Fruit fly (Drosophila melanogaster) whole organism, adult: ENCODE results near the gene ast.

Experiments used
- CG12768 ChIP-seq: fragments of 200-800 bp; sonication (Bioruptor generic); optimal IDR thresholded peaks from 2 replicates; lab custom pipeline; 2017; ENCODE audit warnings: missing biosample characterization, missing genetic modification characterization, mild to moderate bottlenecking, moderate library complexity, missing genetic modification reagents
- Mnt ChIP-seq: fragments of 200-800 bp; sonication (Bioruptor generic); optimal IDR thresholded peaks from 2 replicates; lab custom pipeline; 2016; ENCODE audit warnings: missing biosample characterization, mild to moderate bottlenecking, missing genetic modification characterization

DNA sequence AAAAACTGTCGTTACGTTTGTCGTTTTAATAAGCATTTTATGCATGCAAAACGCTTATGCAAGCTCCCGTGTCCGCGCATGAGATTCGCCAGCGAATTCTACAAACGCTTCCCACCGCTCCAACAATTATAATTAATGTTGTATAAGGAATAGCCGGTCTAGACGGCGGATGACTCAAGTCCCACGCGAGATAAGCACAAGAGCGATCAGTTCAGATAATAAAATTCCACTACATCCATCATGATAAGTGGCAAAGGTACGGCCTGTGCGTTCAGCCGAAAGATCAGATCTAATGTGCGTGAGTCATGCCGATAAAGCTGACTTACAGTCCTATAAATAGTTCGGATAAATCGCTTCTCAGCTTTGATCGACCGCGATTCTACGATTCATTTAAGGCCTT lies 48.8 kb downstream of the ast start:
- no peak for TF ChIP-seq CG12768 (GFP tag; lab: Kevin White, UChicago)
- peak; percentile 9 for TF ChIP-seq Mnt
